Worm (Caenorhabditis elegans): ENCODE data around the gene sde-2.

The sde-2 gene

DNA sequence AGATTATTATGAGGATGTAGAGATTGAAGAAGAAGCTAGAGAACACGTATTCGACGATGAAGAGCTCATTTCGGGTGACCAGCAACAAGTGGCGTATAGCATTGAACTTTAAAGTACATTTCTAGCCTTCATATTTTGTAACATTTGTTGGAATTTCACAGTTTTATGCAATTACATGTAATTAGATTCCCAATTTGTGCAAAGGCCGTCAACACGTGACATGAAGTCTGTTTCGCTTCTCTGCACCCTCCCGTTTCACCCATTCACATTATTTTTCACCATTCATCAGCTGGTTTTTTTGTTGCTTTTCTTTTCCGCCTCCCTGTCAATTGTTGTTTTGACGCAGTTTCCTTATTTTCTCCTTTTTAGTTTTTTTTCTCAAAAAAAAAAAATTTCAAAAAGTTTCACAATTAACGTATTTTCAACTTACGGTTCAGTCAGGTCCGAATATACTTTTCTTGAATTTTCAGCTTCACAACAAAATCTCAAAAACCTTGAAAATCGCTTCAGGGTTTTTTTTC lies at the start of gene sde-2:
sde-2 (plus strand) TSS at position 471 of the 521 bp plus-strand sequence.
- TF ChIP-seq B0310.2 (tag; optimal IDR thresholded peaks at IDR 0.05): no peak
- no peak for TF ChIP-seq ama-1 (optimal IDR thresholded peaks at IDR 0.05)
- no peak for TF ChIP-seq aly-1 (tag; optimal IDR thresholded peaks at IDR 0.05)
- TF ChIP-seq F13C5.2 (tag; optimal IDR thresholded peaks at IDR 0.05): no peak
- no peak for TF ChIP-seq scrt-1 (GFP tag; IDR thresholded peaks at IDR 0.05)
- no peak for TF ChIP-seq pes-1 (GFP tag; IDR thresholded peaks at IDR 0.05)
- TF ChIP-seq hnd-1 (tag; optimal IDR thresholded peaks at IDR 0.05): no peak
- TF ChIP-seq hmbx-1 (tag; optimal IDR thresholded peaks at IDR 0.05): no peak
- TF ChIP-seq tbx-11 (GFP tag; IDR thresholded peaks at IDR 0.05): no peak
- TF ChIP-seq hmg-4 (GFP tag; optimal IDR thresholded peaks at IDR 0.05): no peak
- no peak for TF ChIP-seq flt-1 (GFP tag; IDR thresholded peaks at IDR 0.05)
- no peak for TF ChIP-seq tra-4 (tag; optimal IDR thresholded peaks at IDR 0.05)
- TF ChIP-seq sea-1 (GFP tag; conservative IDR thresholded peaks at IDR 0.05): no peak
- no peak for TF ChIP-seq ceh-36 (tag; optimal IDR thresholded peaks at IDR 0.05)
- no peak for TF ChIP-seq ets-7 (tag; optimal IDR thresholded peaks at IDR 0.05)
- TF ChIP-seq tbx-37 (GFP tag; conservative IDR thresholded peaks at IDR 0.05): no peak
- TF ChIP-seq ceh-13 (GFP tag; optimal IDR thresholded peaks at IDR 0.05): no peak

DNA sequence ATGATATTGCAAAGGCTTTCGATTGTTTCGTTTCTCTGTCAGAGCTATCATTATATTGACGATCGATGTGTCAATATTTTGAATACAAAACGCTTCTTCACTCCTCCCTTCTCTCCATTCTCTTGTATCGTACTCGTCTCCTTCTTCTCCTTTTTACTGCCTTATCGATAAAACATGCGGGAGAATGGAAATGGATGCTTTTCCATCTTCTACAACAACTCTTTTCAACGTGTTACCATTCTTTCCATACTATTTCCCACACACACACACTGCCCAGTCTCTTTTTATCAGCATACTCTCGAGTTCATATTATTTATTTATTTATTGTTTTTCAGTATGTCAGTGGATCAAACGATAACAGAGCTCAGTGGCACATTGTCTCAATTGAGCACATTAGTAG lies 48.7 kb upstream of the sde-2 start, which contains the start of gene C50B8.6:
C50B8.6 (plus strand) TSS at position 336 of the 400 bp plus-strand sequence.
- TF ChIP-seq scrt-1 (GFP tag; IDR thresholded peaks at IDR 0.05) (no peak), B0310.2 (tag; optimal IDR thresholded peaks at IDR 0.05) (no peak), hmbx-1 (tag; optimal IDR thresholded peaks at IDR 0.05) (no peak), tbx-37 (GFP tag; conservative IDR thresholded peaks at IDR 0.05) (no peak), ama-1 (optimal IDR thresholded peaks at IDR 0.05) (no peak), ceh-36 (tag; optimal IDR thresholded peaks at IDR 0.05) (no peak), pes-1 (GFP tag; IDR thresholded peaks at IDR 0.05) (no peak)

DNA sequence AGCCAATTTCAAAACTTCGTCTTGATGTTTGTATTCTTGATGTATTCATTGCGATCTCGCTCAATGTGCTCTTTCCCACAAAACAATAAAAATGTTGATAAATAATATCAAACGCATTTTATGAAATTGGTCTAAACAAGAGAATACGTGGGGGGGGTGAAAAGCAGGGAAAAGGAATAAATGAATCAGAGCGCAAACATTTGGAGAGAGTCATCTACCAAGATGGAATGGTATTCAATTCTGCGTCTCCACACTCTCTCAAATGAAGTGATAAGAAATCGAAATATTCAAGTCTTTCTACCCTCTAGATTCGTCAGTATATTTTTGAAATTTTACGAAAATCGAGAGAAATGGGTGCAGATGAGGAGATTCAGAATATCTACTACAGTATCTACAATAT lies 46.7 kb upstream of the sde-2 start, which contains the start of gene C50B8.5:
C50B8.5 (plus strand) TSS at position 273 of the 400 bp plus-strand sequence.
- TF ChIP-seq ama-1 (optimal IDR thresholded peaks at IDR 0.05) (no peak), ceh-13 (GFP tag; optimal IDR thresholded peaks at IDR 0.05) (no peak), ets-7 (tag; optimal IDR thresholded peaks at IDR 0.05) (no peak), hmg-4 (GFP tag; optimal IDR thresholded peaks at IDR 0.05) (no peak), tbx-37 (GFP tag; conservative IDR thresholded peaks at IDR 0.05) (no peak)

DNA sequence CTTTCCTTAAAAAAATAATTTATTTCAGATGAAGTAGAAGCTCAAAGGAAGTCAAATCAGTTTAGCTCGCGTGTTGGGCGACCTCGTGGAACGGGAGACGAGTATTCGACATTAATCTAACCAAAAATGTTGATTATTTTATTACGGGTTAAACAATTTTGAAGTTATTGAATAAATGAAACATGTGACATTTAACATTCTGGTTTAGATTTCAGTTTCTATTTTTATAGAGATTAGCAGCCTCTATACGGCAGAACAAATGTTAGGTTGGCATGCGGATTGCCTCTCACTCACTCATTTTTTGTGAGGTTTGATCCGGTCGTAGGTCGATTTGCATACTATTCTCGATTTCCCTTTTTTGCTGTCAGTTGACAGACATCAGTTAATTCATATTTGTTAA lies 42.9 kb upstream of the sde-2 start, which contains the start of gene F53F4.1:
F53F4.1 (plus strand) TSS at position 301 of the 400 bp plus-strand sequence.
- TF ChIP-seq tbx-11 (GFP tag; IDR thresholded peaks at IDR 0.05): no peak
- no peak for TF ChIP-seq pes-1 (GFP tag; IDR thresholded peaks at IDR 0.05)
- TF ChIP-seq ceh-13 (GFP tag; optimal IDR thresholded peaks at IDR 0.05): no peak
- TF ChIP-seq flt-1 (GFP tag; IDR thresholded peaks at IDR 0.05): no peak
- no peak for TF ChIP-seq ets-7 (tag; optimal IDR thresholded peaks at IDR 0.05)
- no peak for TF ChIP-seq tbx-37 (GFP tag; conservative IDR thresholded peaks at IDR 0.05)
- TF ChIP-seq ceh-36 (tag; optimal IDR thresholded peaks at IDR 0.05): no peak
- TF ChIP-seq tra-4 (tag; optimal IDR thresholded peaks at IDR 0.05): no peak
- TF ChIP-seq ama-1 (optimal IDR thresholded peaks at IDR 0.05): no peak
- no peak for TF ChIP-seq hmg-4 (GFP tag; optimal IDR thresholded peaks at IDR 0.05)

DNA sequence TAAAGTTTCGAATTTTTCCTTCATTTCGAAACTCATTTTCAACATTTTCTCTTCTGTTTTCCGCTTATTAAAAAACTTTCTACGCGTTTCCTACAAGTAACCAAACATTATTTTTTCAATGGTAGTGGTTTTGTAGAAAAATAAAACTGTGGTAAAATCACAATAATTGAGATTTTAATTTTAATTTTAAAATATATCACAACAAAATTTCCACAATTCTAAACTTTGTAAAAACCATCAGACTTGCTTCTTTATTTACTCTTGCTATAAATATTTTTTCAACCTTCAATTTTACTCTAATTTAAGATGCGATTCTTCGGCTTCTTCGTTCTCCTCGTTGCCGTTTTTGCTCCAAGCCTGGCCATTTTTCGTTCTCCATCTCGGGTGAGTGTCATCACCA lies 39.5 kb upstream of the sde-2 start, which contains the start of gene F53F4.17:
F53F4.17 (plus strand) TSS at position 301 of the 400 bp plus-strand sequence.
- TF ChIP-seq ceh-36 (tag; optimal IDR thresholded peaks at IDR 0.05) (no peak), hnd-1 (tag; optimal IDR thresholded peaks at IDR 0.05) (no peak), hmbx-1 (tag; optimal IDR thresholded peaks at IDR 0.05) (no peak)

DNA sequence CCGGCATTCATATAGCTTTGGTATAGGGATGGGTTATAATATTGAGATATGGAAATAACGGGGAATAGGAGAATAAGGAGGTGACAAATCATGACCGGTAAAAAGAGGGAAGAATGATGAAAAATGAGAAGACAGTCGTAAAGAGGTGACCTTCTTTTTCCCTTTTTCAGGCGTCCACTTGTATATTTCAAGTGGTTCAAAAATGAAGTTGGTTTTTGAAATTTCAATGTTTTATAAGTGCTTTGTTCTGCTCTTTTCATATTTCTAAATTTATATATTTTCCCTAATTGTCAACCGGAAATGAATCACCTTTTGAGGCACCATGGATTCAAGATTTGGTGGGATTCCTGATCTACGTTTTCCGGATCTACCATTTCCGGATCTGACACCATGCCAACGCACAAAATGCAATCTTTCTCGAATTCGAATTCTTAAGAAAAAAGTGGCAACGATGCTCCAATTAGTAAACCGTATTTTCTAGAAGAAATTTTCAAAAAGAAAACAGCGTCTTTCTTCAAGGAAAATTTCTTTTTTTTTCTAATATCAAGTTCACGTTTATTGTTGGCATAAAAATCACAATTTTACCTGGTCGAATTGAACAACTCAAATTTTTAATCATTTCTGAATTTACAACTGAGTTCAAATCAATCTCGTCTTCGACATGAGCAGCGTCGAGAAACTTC lies 37.7 kb upstream of the sde-2 start, which contains the start of the genes F53F4.2 and F53F4.18:
F53F4.2 (minus strand) TSS at position 101 of the 683 bp plus-strand sequence.
F53F4.18 (plus strand) TSS at position 633 of the 683 bp plus-strand sequence.
- TF ChIP-seq hnd-1 (tag; optimal IDR thresholded peaks at IDR 0.05) (no peak), ceh-13 (GFP tag; optimal IDR thresholded peaks at IDR 0.05) (no peak), ama-1 (optimal IDR thresholded peaks at IDR 0.05) (no peak), aly-1 (tag; optimal IDR thresholded peaks at IDR 0.05) (no peak), ets-7 (tag; optimal IDR thresholded peaks at IDR 0.05) (no peak), tra-4 (tag; optimal IDR thresholded peaks at IDR 0.05) (no peak), sea-1 (GFP tag; conservative IDR thresholded peaks at IDR 0.05) (no peak), F13C5.2 (tag; optimal IDR thresholded peaks at IDR 0.05) (no peak), flt-1 (GFP tag; IDR thresholded peaks at IDR 0.05) (no peak), scrt-1 (GFP tag; IDR thresholded peaks at IDR 0.05) (no peak), hmbx-1 (tag; optimal IDR thresholded peaks at IDR 0.05) (no peak), ceh-36 (tag; optimal IDR thresholded peaks at IDR 0.05) (no peak), B0310.2 (tag; optimal IDR thresholded peaks at IDR 0.05) (no peak), tbx-37 (GFP tag; conservative IDR thresholded peaks at IDR 0.05) (no peak)

DNA sequence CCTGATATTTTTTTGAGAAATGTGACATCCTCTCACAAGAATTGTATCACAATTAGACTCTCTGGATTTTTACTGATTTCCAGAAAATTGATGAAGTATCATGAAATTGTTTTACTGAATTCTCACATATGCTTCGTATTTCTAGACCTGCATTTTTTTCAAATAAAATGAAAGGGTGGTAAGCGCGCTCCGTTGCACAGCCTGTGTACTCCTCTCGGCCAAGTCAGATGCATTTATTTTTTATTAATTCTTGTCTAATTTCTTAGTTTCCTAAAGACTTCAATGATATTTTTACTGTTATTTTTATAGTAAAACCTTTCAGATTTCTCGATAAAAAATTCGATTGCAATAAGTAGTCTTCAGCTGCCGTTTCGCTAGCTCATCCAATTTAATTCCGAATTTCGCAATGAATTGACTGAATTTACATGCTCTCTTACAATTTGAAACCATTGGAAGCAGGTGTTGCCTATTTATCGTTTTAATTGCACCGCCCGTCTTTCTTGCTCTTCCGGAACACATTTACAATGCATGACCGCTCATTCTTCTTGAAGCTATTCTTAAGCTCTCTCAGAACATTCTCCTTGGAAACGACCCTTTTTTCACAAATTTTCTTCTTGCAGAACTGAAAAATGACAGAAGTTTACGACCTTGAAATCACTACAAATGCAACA lies 35.7 kb upstream of the sde-2 start, which contains the start of gene tbcb-1:
tbcb-1 (plus strand) TSS at position 621 of the 671 bp plus-strand sequence.
- TF ChIP-seq tbx-37 (GFP tag; conservative IDR thresholded peaks at IDR 0.05) (no peak), sea-1 (GFP tag; conservative IDR thresholded peaks at IDR 0.05) (no peak), tra-4 (tag; optimal IDR thresholded peaks at IDR 0.05) (no peak), hnd-1 (tag; optimal IDR thresholded peaks at IDR 0.05) (no peak), pes-1 (GFP tag; IDR thresholded peaks at IDR 0.05) (no peak), ceh-36 (tag; optimal IDR thresholded peaks at IDR 0.05) (no peak)
